Fruit fly (Drosophila melanogaster) whole organism, embryonic: ENCODE measurements around the gene CG8149.

Experiments
- BEAF-32 ChIP-seq: fragments of 200-800 bp; sonication (Bioruptor generic); optimal IDR thresholded peaks from 3 replicates; lab custom pipeline; 2017; ENCODE audit warnings: missing biosample characterization, missing genetic modification characterization, mild to moderate bottlenecking, moderate library complexity, missing genetic modification reagents
- CG10147 ChIP-seq: fragments of 200-800 bp; sonication (Bioruptor generic); optimal IDR thresholded peaks from 2 replicates; lab custom pipeline; 2019; ENCODE audit warnings: missing biosample characterization, mild to moderate bottlenecking, missing genetic modification characterization, moderate library complexity
- CG10543 ChIP-seq: fragments of 200-800 bp; sonication (Bioruptor generic); optimal IDR thresholded peaks from 3 replicates; lab custom pipeline; 2017; ENCODE audit warnings: missing biosample characterization, mild to moderate bottlenecking, missing genetic modification characterization, moderate library complexity
- CG12769 ChIP-seq: fragments of 200-800 bp; sonication (Bioruptor generic); optimal IDR thresholded peaks from 2 replicates; lab custom pipeline; 2019; ENCODE audit warnings: missing biosample characterization, mild to moderate bottlenecking, missing genetic modification characterization, moderate library complexity
- CG13123 ChIP-seq: fragments of 200-800 bp; sonication (Bioruptor generic); optimal IDR thresholded peaks from 2 replicates; lab custom pipeline; 2016; ENCODE audit warnings: missing biosample characterization, missing genetic modification characterization
- CG13287 ChIP-seq: fragments of 200-800 bp; sonication (Bioruptor generic); IDR thresholded peaks from 2 replicates; pipeline ENCODE4 v1.3.6; 2022; ENCODE audit warnings: missing biosample characterization, missing genetic modification characterization; ENCODE audit not compliant: partially characterized antibody
- CG13775 ChIP-seq: fragments of 200-800 bp; sonication (Bioruptor generic); optimal IDR thresholded peaks from 3 replicates; lab custom pipeline; 2017; ENCODE audit warnings: missing biosample characterization, mild to moderate bottlenecking, missing genetic modification characterization
- CG13894 ChIP-seq: fragments of 200-800 bp; sonication (Bioruptor generic); optimal IDR thresholded peaks from 3 replicates; lab custom pipeline; 2018; ENCODE audit warnings: missing biosample characterization, mild to moderate bottlenecking, missing genetic modification characterization, moderate library complexity
- CG1832 ChIP-seq: fragments of 200-800 bp; sonication (Bioruptor generic); optimal IDR thresholded peaks from 2 replicates; lab custom pipeline; 2017; ENCODE audit warnings: missing biosample characterization, mild to moderate bottlenecking, missing genetic modification characterization, inconsistent platforms
- CG2712 ChIP-seq: fragments of 200-800 bp; optimal IDR thresholded peaks from 3 replicates; lab custom pipeline; 2019; ENCODE audit warnings: missing biosample characterization, mild to moderate bottlenecking, missing genetic modification characterization, moderate library complexity
- CG31388 ChIP-seq: fragments of 200-800 bp; sonication (Bioruptor generic); optimal IDR thresholded peaks from 2 replicates; lab custom pipeline; 2016; ENCODE audit warnings: missing biosample characterization, missing genetic modification characterization
- CG32772 ChIP-seq: fragments of 200-800 bp; sonication (Bioruptor generic); IDR thresholded peaks from 2 replicates; pipeline ENCODE4 v1.3.6; 2022; ENCODE audit warnings: missing biosample characterization, missing genetic modification characterization
- CG34224 ChIP-seq: fragments of 200-800 bp; sonication (Bioruptor generic); IDR thresholded peaks from 3 replicates; pipeline ENCODE4 v1.3.6; 2022; ENCODE audit warnings: missing biosample characterization, missing genetic modification characterization; ENCODE audit not compliant: partially characterized antibody
- CG3847 ChIP-seq: fragments of 200-800 bp; sonication (Bioruptor generic); IDR thresholded peaks from 2 replicates; pipeline ENCODE4 v1.3.6; 2022; ENCODE audit warnings: missing biosample characterization, missing genetic modification characterization
- CG4820 ChIP-seq: fragments of 200-800 bp; sonication (Bioruptor generic); optimal IDR thresholded peaks from 3 replicates; lab custom pipeline; 2016; ENCODE audit warnings: missing biosample characterization, missing genetic modification characterization
- CG8388 ChIP-seq: fragments of 200-800 bp; sonication (Bioruptor generic); optimal IDR thresholded peaks from 2 replicates; lab custom pipeline; 2019; ENCODE audit warnings: missing biosample characterization, mild to moderate bottlenecking, missing genetic modification characterization, moderate library complexity
- CG8924 ChIP-seq: fragments of 200-800 bp; optimal IDR thresholded peaks from 3 replicates; lab custom pipeline; 2019; ENCODE audit warnings: missing biosample characterization, mild to moderate bottlenecking, missing genetic modification characterization, moderate library complexity
- CG9797 ChIP-seq: fragments of 200-800 bp; sonication (Bioruptor generic); optimal IDR thresholded peaks from 3 replicates; lab custom pipeline; 2018; ENCODE audit warnings: missing biosample characterization, mild to moderate bottlenecking, missing genetic modification characterization
- CG9817 ChIP-seq: fragments of 200-800 bp; sonication (Bioruptor generic); optimal IDR thresholded peaks from 2 replicates; lab custom pipeline; 2018; ENCODE audit warnings: missing biosample characterization, mild to moderate bottlenecking, missing genetic modification characterization, moderate library complexity
- Dp ChIP-seq: fragments of 200-800 bp; sonication (Bioruptor generic); optimal IDR thresholded peaks from 2 replicates; lab custom pipeline; 2018; ENCODE audit warnings: missing biosample characterization, mild to moderate bottlenecking, missing genetic modification characterization, moderate library complexity
- Gug ChIP-seq: fragments of 200-800 bp; sonication (Bioruptor generic); IDR thresholded peaks from 4 replicates; pipeline ENCODE4 v1.3.6; 2022; ENCODE audit warnings: missing biosample characterization, missing genetic modification characterization
- H2.0 ChIP-seq: fragments of 200-800 bp; sonication (Bioruptor generic); IDR thresholded peaks from 2 replicates; pipeline ENCODE4 v1.3.6; 2022; ENCODE audit warnings: missing biosample characterization, missing genetic modification characterization
- HLH3B ChIP-seq: fragments of 200-800 bp; sonication (Bioruptor generic); IDR thresholded peaks from 2 replicates; pipeline ENCODE4 v1.3.6; 2022; ENCODE audit warnings: missing biosample characterization, missing genetic modification characterization
- Hand ChIP-seq: fragments of 200-800 bp; sonication (Bioruptor generic); optimal IDR thresholded peaks from 2 replicates; lab custom pipeline; 2017; ENCODE audit warnings: mild to moderate bottlenecking, missing biosample characterization, missing genetic modification reagents, missing genetic modification characterization
- HmgD ChIP-seq: fragments of 200-800 bp; sonication (Bioruptor generic); optimal IDR thresholded peaks from 3 replicates; lab custom pipeline; 2016; ENCODE audit warnings: missing biosample characterization, missing genetic modification characterization
- MBD-R2 ChIP-seq: fragments of 200-800 bp; sonication (Bioruptor generic); IDR thresholded peaks from 2 replicates; pipeline ENCODE4 v1.3.6; 2022; ENCODE audit warnings: missing biosample characterization, missing genetic modification characterization
- Usf ChIP-seq: fragments of 200-800 bp; sonication (Bioruptor generic); optimal IDR thresholded peaks from 2 replicates; lab custom pipeline; 2017; ENCODE audit warnings: missing genotype, missing biosample characterization, missing genetic modification characterization
- abd-A ChIP-seq: fragments of 200-800 bp; sonication (Bioruptor generic); optimal IDR thresholded peaks from 3 replicates; lab custom pipeline; 2019; ENCODE audit warnings: missing biosample characterization, mild to moderate bottlenecking, missing genetic modification characterization, moderate library complexity
- bab2 ChIP-seq: fragments of 200-800 bp; sonication (Bioruptor generic); optimal IDR thresholded peaks from 2 replicates; lab custom pipeline; 2016; ENCODE audit warnings: missing biosample characterization, missing genetic modification characterization
- crp ChIP-seq, 2 experiments: fragments of 200-800 bp; sonication (Bioruptor generic); optimal IDR thresholded peaks; 2 replicates in 1 of 2; 3 replicates in 1 of 2; lab custom pipeline; 2017; ENCODE audit warnings: missing biosample characterization in 2 of 2, missing genetic modification characterization in 2 of 2, mild to moderate bottlenecking in 1 of 2, moderate library complexity in 1 of 2
- dati ChIP-seq: fragments of 200-800 bp; sonication (Bioruptor generic); IDR thresholded peaks from 2 replicates; pipeline ENCODE4 v1.3.6; 2022; ENCODE audit warnings: missing biosample characterization, missing genetic modification characterization
- dysf ChIP-seq: fragments of 200-800 bp; sonication (Bioruptor generic); IDR thresholded peaks from 3 replicates; pipeline ENCODE4 v1.3.6; 2022; ENCODE audit warnings: missing biosample characterization, missing genetic modification characterization
- esg ChIP-seq: fragments of 200-800 bp; sonication (Bioruptor generic); conservative IDR thresholded peaks from 2 replicates; pipeline ENCODE4 v1.3.6; 2022; ENCODE audit warnings: missing biosample characterization, missing genetic modification characterization
- fd96Cb ChIP-seq: fragments of 200-800 bp; sonication (Bioruptor generic); optimal IDR thresholded peaks from 2 replicates; lab custom pipeline; 2018; ENCODE audit warnings: missing biosample characterization, mild to moderate bottlenecking, missing genetic modification characterization, moderate library complexity
- lilli ChIP-seq: fragments of 200-800 bp; sonication (Bioruptor generic); optimal IDR thresholded peaks from 3 replicates; lab custom pipeline; 2016; ENCODE audit warnings: missing biosample characterization, missing genetic modification characterization
- nau ChIP-seq: fragments of 200-800 bp; sonication (Bioruptor generic); optimal IDR thresholded peaks from 3 replicates; lab custom pipeline; 2017; ENCODE audit warnings: missing biosample characterization, mild to moderate bottlenecking, missing genetic modification characterization, missing genetic modification reagents
- p53 ChIP-seq: fragments of 200-800 bp; sonication (Bioruptor generic); optimal IDR thresholded peaks from 2 replicates; lab custom pipeline; 2016; ENCODE audit warnings: missing biosample characterization, missing genetic modification characterization
- prd ChIP-seq, 3 experiments: fragments of >200 bp in 2 of 3; fragments of 200-800 bp in 1 of 3; sonication (Bioruptor generic) in 1 of 3; optimal IDR thresholded peaks in 2 of 3; IDR thresholded peaks in 1 of 3; 2 replicates in 2 of 3; 3 replicates in 1 of 3; pipeline versions ENCODE4 v1.3.6 to Lab custom; 2017 to 2022; ENCODE audit warnings: missing biosample characterization in 1 of 3, missing genetic modification characterization in 1 of 3
- pros ChIP-seq: fragments of 200-800 bp; sonication (Bioruptor generic); optimal IDR thresholded peaks from 3 replicates; lab custom pipeline; 2019; ENCODE audit warnings: missing biosample characterization, mild to moderate bottlenecking, missing genetic modification characterization, moderate library complexity
- row ChIP-seq: fragments of 200-800 bp; sonication (Bioruptor generic); IDR thresholded peaks from 3 replicates; pipeline ENCODE4 v1.3.6; 2022; ENCODE audit warnings: missing biosample characterization, missing genetic modification characterization
- sens ChIP-seq: fragments of 200-800 bp; sonication (Bioruptor generic); peaks from one replicate; lab custom pipeline; 2016; ENCODE audit warnings: missing biosample characterization, missing genetic modification characterization
- shn ChIP-seq: fragments of 200-800 bp; sonication (Bioruptor generic); optimal IDR thresholded peaks from 3 replicates; lab custom pipeline; 2016; ENCODE audit warnings: missing biosample characterization, missing genetic modification characterization
- tio ChIP-seq: fragments of 200-800 bp; sonication (Bioruptor generic); optimal IDR thresholded peaks from 2 replicates; lab custom pipeline; 2017; ENCODE audit warnings: missing biosample characterization, missing genetic modification characterization, inconsistent platforms
- tx ChIP-seq: fragments of 200-800 bp; sonication (Bioruptor generic); optimal IDR thresholded peaks from 2 replicates; lab custom pipeline; 2016; ENCODE audit warnings: missing biosample characterization, missing genetic modification characterization
- wor ChIP-seq: fragments of 200-800 bp; sonication (Bioruptor generic); IDR thresholded peaks from 2 replicates; pipeline ENCODE4 v1.3.6; 2022; ENCODE audit warnings: missing biosample characterization, missing genetic modification characterization
- zen ChIP-seq: fragments of 200-800 bp; sonication (Bioruptor generic); optimal IDR thresholded peaks from 3 replicates; lab custom pipeline; 2018; ENCODE audit warnings: missing biosample characterization, mild to moderate bottlenecking, missing genetic modification characterization, moderate library complexity
- zfh1 ChIP-seq: fragments of 200-800 bp; sonication (Bioruptor generic); IDR thresholded peaks from 3 replicates; pipeline ENCODE4 v1.3.6; 2022; ENCODE audit warnings: missing biosample characterization, missing genetic modification characterization

CG8149 gene

dm6 chr3R:9493627-9494626 is 10.5 kb upstream of the CG8149 start, which contains the start of gene CG16779 (continued):
- TF ChIP-seq tio (GFP tag; lab: Kevin White, UChicago) (peak; percentile 50), dati (GFP tag; lab: Robert Waterston, UW) (no peak), MBD-R2 (GFP tag; lab: Robert Waterston, UW) (no peak; the same call in 1 of the 2 replicates), pros (GFP tag; lab: Kevin White, UChicago) (peak; percentile 14), zen (peak; percentile 69), sens (GFP tag; lab: Kevin White, UChicago) (peak; percentile 92), CG32772 (GFP tag; lab: Robert Waterston, UW) (no peak), CG13894 (tag; lab: Kevin White, UChicago) (no peak), Hand (GFP tag; lab: Kevin White, UChicago) (no peak), dysf (peak; percentile 53; the same call in 2 of the 3 replicates), CG9817 (peak; percentile 7), row (peak; percentile 71), Dp (GFP tag; lab: Kevin White, UChicago) (peak; percentile 89), fd96Cb (tag; lab: Kevin White, UChicago) (peak; percentile 28), H2.0 (GFP tag; lab: Robert Waterston, UW) (no peak), prd (optimal IDR thresholded peaks at IDR 0.05; lab: Kevin White, UChicago) (no peak), prd (GFP tag; IDR thresholded peaks at IDR 0.05; lab: Robert Waterston, UW) (peak; percentile 19; the same call in 1 of the 3 replicates), CG9797 (GFP tag; lab: Kevin White, UChicago) (no peak), zfh1 (no peak), abd-A (tag; lab: Kevin White, UChicago) (peak; percentile 44), CG34224 (GFP tag; lab: Robert Waterston, UW) (0 out of 3 replicates have a peak, but pooled peaks have one; percentile 24), CG10543 (GFP tag; lab: Kevin White, UChicago) (peak; percentile 57), CG8924 (tag; lab: Kevin White, UChicago) (peak; percentile 14), CG13775 (peak; percentile 38), crp (GFP tag; optimal IDR thresholded peaks at IDR 0.05; lab: Kevin White, UChicago) (no peak), shn (GFP tag; lab: Kevin White, UChicago) (no peak), Gug (GFP tag; lab: Robert Waterston, UW) (no peak), CG2712 (tag; lab: Kevin White, UChicago) (peak; percentile 56), esg (GFP tag; lab: Robert Waterston, UW) (no peak), CG1832 (peak; percentile 61), bab2 (GFP tag; lab: Kevin White, UChicago) (peak; percentile 24), CG4820 (GFP tag; lab: Kevin White, UChicago) (peak; percentile 57), p53 (GFP tag; lab: Kevin White, UChicago) (no peak), CG3847 (GFP tag; lab: Robert Waterston, UW) (0 out of 2 replicates have a peak, but pooled peaks have one; percentile 11), HmgD (GFP tag; lab: Kevin White, UChicago) (no peak), CG10147 (GFP tag; lab: Kevin White, UChicago) (no peak), CG31388 (GFP tag; lab: Kevin White, UChicago) (no peak), tx (GFP tag; lab: Kevin White, UChicago) (no peak), CG8388 (GFP tag; lab: Kevin White, UChicago) (peak; percentile 25), wor (GFP tag; lab: Robert Waterston, UW) (no peak), CG13287 (peak; percentile 40; the same call in 1 of the 2 replicates), CG12769 (tag; lab: Kevin White, UChicago) (no peak), Usf (GFP tag; lab: Kevin White, UChicago) (no peak), HLH3B (no peak), BEAF-32 (GFP tag; lab: Kevin White, UChicago) (no peak), CG13123 (no peak), lilli (GFP tag; lab: Kevin White, UChicago) (peak; percentile 35), nau (no peak)
